Worm (Caenorhabditis elegans) whole organism, young adult: ENCODE data around the gene cpsf-4.

ENCODE experiments used
- C06A6.2 ChIP-seq: fragments of 200-800 bp; sonication (Bioruptor generic); conservative IDR thresholded peaks from 2 replicates; pipeline ENCODE4 v1.3.6; 2022; ENCODE audit warnings: missing genetic modification characterization, missing compliant biosample characterization
- D2030.7 ChIP-seq: fragments of 200-800 bp; sonication (Bioruptor generic); IDR thresholded peaks from 2 replicates; pipeline ENCODE4 v1.3.6; 2022; ENCODE audit warnings: missing genetic modification reagents, missing genetic modification characterization, missing compliant biosample characterization
- F10E7.11 ChIP-seq: sonication (generic microtip); optimal IDR thresholded peaks from 2 replicates; lab custom pipeline; 2017; ENCODE audit warnings: mild to moderate bottlenecking, missing genetic modification characterization, moderate library complexity, missing compliant biosample characterization
- F22D6.2 ChIP-seq: sonication (generic microtip); optimal IDR thresholded peaks from 2 replicates; lab custom pipeline; 2016; ENCODE audit warnings: mild to moderate bottlenecking, missing genetic modification characterization, missing compliant biosample characterization
- F55B11.4 ChIP-seq: sonication (generic microtip); optimal IDR thresholded peaks from 2 replicates; lab custom pipeline; 2016; ENCODE audit warnings: missing compliant biosample characterization, missing genetic modification characterization, borderline replicate concordance; ENCODE audit not compliant: insufficient read depth
- F57A8.1 ChIP-seq: fragments of 200-800 bp; sonication (Bioruptor generic); optimal IDR thresholded peaks from 2 replicates; lab custom pipeline; 2018; ENCODE audit warnings: mild to moderate bottlenecking, missing genetic modification characterization, moderate library complexity, missing compliant biosample characterization
- K11D2.4 ChIP-seq: fragments of 200-800 bp; sonication (Bioruptor generic); IDR thresholded peaks from 2 replicates; pipeline ENCODE4 v1.3.6; 2022; ENCODE audit warnings: missing genetic modification reagents, missing genetic modification characterization, missing compliant biosample characterization
- K12H6.12 ChIP-seq: fragments of 200-800 bp; sonication (Bioruptor generic); optimal IDR thresholded peaks from 2 replicates; lab custom pipeline; 2018; ENCODE audit warnings: mild to moderate bottlenecking, missing genetic modification characterization, missing compliant biosample characterization
- T26A5.8 ChIP-seq: sonication (generic microtip); optimal IDR thresholded peaks from 2 replicates; lab custom pipeline; 2016; ENCODE audit warnings: missing genetic modification characterization, missing compliant biosample characterization
- akir-1 ChIP-seq: fragments of 200-800 bp; sonication (Bioruptor generic); optimal IDR thresholded peaks from 2 replicates; lab custom pipeline; 2018; ENCODE audit warnings: mild to moderate bottlenecking, missing genetic modification characterization, moderate library complexity, missing compliant biosample characterization
- atf-7 ChIP-seq: sonication (generic microtip); optimal IDR thresholded peaks from 2 replicates; lab custom pipeline; 2017; ENCODE audit warnings: mild to moderate bottlenecking, missing genetic modification characterization, missing compliant biosample characterization
- attf-3 ChIP-seq: fragments of 200-800 bp; sonication (Bioruptor generic); conservative IDR thresholded peaks from 2 replicates; pipeline ENCODE4 v1.3.6; 2022; ENCODE audit warnings: missing genetic modification reagents, missing genetic modification characterization, missing compliant biosample characterization
- attf-5 ChIP-seq: fragments of 200-800 bp; sonication (Bioruptor generic); optimal IDR thresholded peaks from 2 replicates; lab custom pipeline; 2018; ENCODE audit warnings: mild to moderate bottlenecking, missing genetic modification characterization, missing compliant biosample characterization
- bed-1 ChIP-seq: fragments of 200-800 bp; sonication (Bioruptor generic); IDR thresholded peaks from 2 replicates; pipeline ENCODE4 v1.3.6; 2022; ENCODE audit warnings: missing genetic modification reagents, missing genetic modification characterization, missing compliant biosample characterization
- cebp-2 ChIP-seq: fragments of 200-800 bp; sonication (Bioruptor generic); IDR thresholded peaks from 2 replicates; pipeline ENCODE4 v1.3.6; 2022; ENCODE audit warnings: missing genetic modification characterization, missing compliant biosample characterization
- ceh-40 ChIP-seq: fragments of 200-800 bp; sonication (Bioruptor generic); IDR thresholded peaks from 2 replicates; pipeline ENCODE4 v1.3.6; 2022; ENCODE audit warnings: missing genetic modification characterization, missing compliant biosample characterization
- ceh-91 ChIP-seq: fragments of 200-800 bp; sonication (Bioruptor generic); IDR thresholded peaks from 2 replicates; pipeline ENCODE4 v1.3.6; 2022; ENCODE audit warnings: missing genetic modification reagents, missing genetic modification characterization, missing compliant biosample characterization
- dpff-1 ChIP-seq: sonication (generic microtip); optimal IDR thresholded peaks from 2 replicates; lab custom pipeline; 2017; ENCODE audit warnings: mild to moderate bottlenecking, missing genetic modification characterization, missing compliant biosample characterization
- dpl-1 ChIP-seq: fragments of 150-350 bp; optimal IDR thresholded peaks from 2 replicates; lab custom pipeline; 2014; ENCODE audit warnings: missing biosample characterization, missing genetic modification reagents, missing genetic modification characterization
- efl-1 ChIP-seq: fragments of 150-350 bp; optimal IDR thresholded peaks from 2 replicates; lab custom pipeline; 2014; ENCODE audit warnings: missing biosample characterization, missing genetic modification reagents, missing genetic modification characterization
- egl-44 ChIP-seq: fragments of 200-800 bp; sonication (Bioruptor generic); IDR thresholded peaks from 2 replicates; pipeline ENCODE4 v1.3.6; 2022; ENCODE audit warnings: missing genetic modification reagents, missing genetic modification characterization, missing compliant biosample characterization
- egrh-3 ChIP-seq: fragments of 200-800 bp; sonication (Bioruptor generic); IDR thresholded peaks from 2 replicates; pipeline ENCODE4 v1.3.6; 2022; ENCODE audit warnings: missing genetic modification reagents, missing genetic modification characterization, missing compliant biosample characterization
- ets-4 ChIP-seq: fragments of 200-800 bp; sonication (Bioruptor generic); optimal IDR thresholded peaks from 2 replicates; lab custom pipeline; 2018; ENCODE audit warnings: mild to moderate bottlenecking, missing genetic modification characterization, missing compliant biosample characterization
- hlh-26 ChIP-seq: fragments of 200-800 bp; sonication (Bioruptor generic); conservative IDR thresholded peaks from 2 replicates; pipeline ENCODE4 v1.3.6; 2022; ENCODE audit warnings: missing genetic modification reagents, missing genetic modification characterization, missing compliant biosample characterization
- hrde-1 ChIP-seq: sonication (generic microtip); optimal IDR thresholded peaks from 2 replicates; lab custom pipeline; 2016; ENCODE audit warnings: missing genetic modification characterization, mild to moderate bottlenecking, missing compliant biosample characterization, moderate library complexity, missing genotype, missing genetic modification reagents, borderline replicate concordance
- hsf-1 ChIP-seq: fragments of 200-800 bp; sonication (Bioruptor generic); IDR thresholded peaks from 2 replicates; pipeline ENCODE4 v1.3.6; 2022; ENCODE audit warnings: missing genetic modification reagents, missing genetic modification characterization, missing compliant biosample characterization
- lag-1 ChIP-seq: fragments of 200-800 bp; sonication (Bioruptor generic); IDR thresholded peaks from 2 replicates; pipeline ENCODE4 v1.3.6; 2022; ENCODE audit warnings: missing genetic modification reagents, missing genetic modification characterization, missing compliant biosample characterization
- let-526 ChIP-seq: fragments of 200-800 bp; sonication (Bioruptor generic); IDR thresholded peaks from 2 replicates; pipeline ENCODE4 v1.3.6; 2022; ENCODE audit warnings: missing genetic modification reagents, missing genetic modification characterization, missing compliant biosample characterization
- let-607 ChIP-seq, 2 experiments: fragments of 200-800 bp in 1 of 2; sonication (Bioruptor generic) in 1 of 2; sonication (generic microtip) in 1 of 2; optimal IDR thresholded peaks; 2 replicates each; lab custom pipeline; 2016 to 2018; ENCODE audit warnings: mild to moderate bottlenecking in 2 of 2, missing compliant biosample characterization in 2 of 2, missing genetic modification characterization in 2 of 2, moderate library complexity in 2 of 2, missing genotype in 1 of 2
- lin-26 ChIP-seq: fragments of 200-800 bp; sonication (Bioruptor generic); IDR thresholded peaks from 2 replicates; pipeline ENCODE4 v1.3.6; 2022; ENCODE audit warnings: missing genetic modification reagents, missing genetic modification characterization, missing compliant biosample characterization
- lin-54 ChIP-seq: fragments of 200-800 bp; sonication (Bioruptor generic); optimal IDR thresholded peaks from 2 replicates; lab custom pipeline; 2018; ENCODE audit warnings: mild to moderate bottlenecking, missing genetic modification characterization, missing compliant biosample characterization
- madf-10 ChIP-seq: sonication (generic microtip); optimal IDR thresholded peaks from 2 replicates; lab custom pipeline; 2016; ENCODE audit warnings: mild to moderate bottlenecking, missing genetic modification characterization, missing compliant biosample characterization
- madf-8 ChIP-seq: fragments of 200-800 bp; sonication (Bioruptor generic); conservative IDR thresholded peaks from 2 replicates; pipeline ENCODE4 v1.3.6; 2022; ENCODE audit warnings: missing genetic modification reagents, missing genetic modification characterization, missing compliant biosample characterization
- mel-28 ChIP-seq: sonication (generic microtip); optimal IDR thresholded peaks from 2 replicates; lab custom pipeline; 2016; ENCODE audit warnings: borderline replicate concordance, mild to moderate bottlenecking, missing genetic modification characterization, missing compliant biosample characterization
- nfya-1 ChIP-seq: sonication (generic microtip); optimal IDR thresholded peaks from 2 replicates; lab custom pipeline; 2017; ENCODE audit warnings: antibody characterized with exemption, missing compliant biosample characterization, missing genetic modification characterization, borderline replicate concordance; ENCODE audit not compliant: insufficient read depth
- nhr-27 ChIP-seq: fragments of 200-800 bp; sonication (Bioruptor generic); optimal IDR thresholded peaks from 2 replicates; lab custom pipeline; 2018; ENCODE audit warnings: mild to moderate bottlenecking, missing genetic modification characterization, moderate library complexity, missing compliant biosample characterization
- nhr-90 ChIP-seq: sonication (generic microtip); optimal IDR thresholded peaks from 2 replicates; lab custom pipeline; 2016; ENCODE audit warnings: missing genotype, mild to moderate bottlenecking, missing genetic modification characterization, missing compliant biosample characterization
- pha-4 ChIP-seq: fragments of 150-350 bp; sonication (generic microtip); optimal IDR thresholded peaks from 2 replicates; lab custom pipeline; 2014; ENCODE audit warnings: missing biosample characterization, missing genetic modification reagents, missing genetic modification characterization
- sea-2 ChIP-seq: fragments of 200-800 bp; sonication (Bioruptor generic); IDR thresholded peaks from 2 replicates; pipeline ENCODE4 v1.3.6; 2022; ENCODE audit warnings: missing genetic modification characterization, missing compliant biosample characterization
- snpc-1.1 ChIP-seq: sonication (generic microtip); optimal IDR thresholded peaks from 2 replicates; lab custom pipeline; 2017; ENCODE audit warnings: missing genetic modification characterization, mild to moderate bottlenecking, missing compliant biosample characterization, antibody characterized with exemption, moderate library complexity, missing genotype, missing genetic modification reagents; ENCODE audit not compliant: insufficient read depth
- snpc-1.3 ChIP-seq: sonication (generic microtip); optimal IDR thresholded peaks from 2 replicates; lab custom pipeline; 2017; ENCODE audit warnings: missing genetic modification characterization, mild to moderate bottlenecking, missing compliant biosample characterization, antibody characterized with exemption, moderate library complexity, missing genotype, missing genetic modification reagents; ENCODE audit not compliant: insufficient read depth
- snpc-4 ChIP-seq, 5 experiments: fragments of 150-350 bp in 1 of 5; sonication (generic microtip) in 4 of 5; optimal IDR thresholded peaks; 2 replicates each; lab custom pipeline; 2014 to 2018; ENCODE audit warnings: missing genetic modification characterization in 5 of 5, missing biosample characterization in 3 of 5, antibody characterized with exemption in 2 of 5, mild to moderate bottlenecking in 2 of 5, missing compliant biosample characterization in 2 of 5, missing genotype in 2 of 5, moderate library complexity in 2 of 5, missing genetic modification reagents in 1 of 5
- tbx-9 ChIP-seq: sonication (generic microtip); optimal IDR thresholded peaks from 2 replicates; lab custom pipeline; 2016; ENCODE audit warnings: borderline replicate concordance, missing genetic modification characterization, inconsistent platforms, missing compliant biosample characterization
- tlf-1 ChIP-seq: fragments of 200-800 bp; sonication (Bioruptor generic); optimal IDR thresholded peaks from 2 replicates; lab custom pipeline; 2018; ENCODE audit warnings: mild to moderate bottlenecking, missing genetic modification characterization, missing compliant biosample characterization
- ztf-26 ChIP-seq: sonication (generic microtip); optimal IDR thresholded peaks from 2 replicates; lab custom pipeline; 2017; ENCODE audit warnings: missing genetic modification characterization, missing compliant biosample characterization
- ztf-6 ChIP-seq: fragments of 200-800 bp; sonication (Bioruptor generic); IDR thresholded peaks from 2 replicates; pipeline ENCODE4 v1.3.6; 2022; ENCODE audit warnings: missing genetic modification reagents, missing genetic modification characterization, missing compliant biosample characterization

cpsf-4 gene

ce11 chrIV:12086498-12086897, 6.7 kb downstream of the cpsf-4 start:
- no peak for TF ChIP-seq bed-1 (GFP tag; lab: Robert Waterston, UW)
- peak; percentile 63 to 65 for TF ChIP-seq let-607 (tag; optimal IDR thresholded peaks at IDR 0.05; lab: Kevin White, UChicago)
- TF ChIP-seq pha-4 (tag; lab: Kevin White, UChicago): no peak
- TF ChIP-seq F10E7.11: peak; percentile 48
- TF ChIP-seq egrh-3: peak; percentile 59; the same call in 1 of the 2 replicates
- peak; percentile 81 for TF ChIP-seq attf-5 (GFP tag; lab: Kevin White, UChicago)
- TF ChIP-seq madf-8 (GFP tag; lab: Robert Waterston, UW): 0 out of 2 replicates have a peak, but pooled peaks have one; percentile 29
- TF ChIP-seq lin-26: peak; percentile 98
- TF ChIP-seq dpff-1 (tag; lab: Kevin White, UChicago): peak; percentile 26
- TF ChIP-seq madf-10 (tag; lab: Kevin White, UChicago): peak; percentile 80
- TF ChIP-seq ceh-91 (GFP tag; lab: Robert Waterston, UW): peak; percentile 51; the same call in 1 of the 2 replicates
- TF ChIP-seq egl-44: peak; percentile 81
- no peak for TF ChIP-seq mel-28 (tag; lab: Kevin White, UChicago)
- peak; percentile 71 for TF ChIP-seq hrde-1 (tag; lab: Kevin White, UChicago)
- peak; percentile 77 for TF ChIP-seq snpc-4 (GFP tag; optimal IDR thresholded peaks at IDR 0.05; lab: Kevin White, UChicago)
- TF ChIP-seq snpc-4 (tag; optimal IDR thresholded peaks at IDR 0.05; lab: Kevin White, UChicago): peak; percentile 60 to 81 (median 75)
- TF ChIP-seq snpc-1.1 (tag; lab: Kevin White, UChicago): no peak
- peak; percentile 66 for TF ChIP-seq K12H6.12 (tag; lab: Kevin White, UChicago)
- TF ChIP-seq lag-1 (GFP tag; lab: Robert Waterston, UW): no peak
- peak; percentile 66 for TF ChIP-seq ets-4 (GFP tag; lab: Kevin White, UChicago)
- peak; percentile 41 for TF ChIP-seq efl-1 (GFP tag; lab: Kevin White, UChicago)
- TF ChIP-seq akir-1 (GFP tag; lab: Kevin White, UChicago): no peak
- TF ChIP-seq K11D2.4 (GFP tag; lab: Robert Waterston, UW): peak; percentile 78
- no peak for TF ChIP-seq let-526
- peak; percentile 79 for TF ChIP-seq tlf-1 (GFP tag; lab: Kevin White, UChicago)
- peak; percentile 51; the same call in 1 of the 2 replicates for TF ChIP-seq hsf-1 (GFP tag; lab: Robert Waterston, UW)
- TF ChIP-seq F55B11.4 (tag; lab: Kevin White, UChicago): no peak
- TF ChIP-seq ztf-26 (tag; lab: Kevin White, UChicago): peak; percentile 75
- TF ChIP-seq attf-3 (GFP tag; lab: Robert Waterston, UW): peak; percentile 64
- peak; percentile 70; the same call in 1 of the 2 replicates for TF ChIP-seq ztf-6 (GFP tag; lab: Robert Waterston, UW)
- no peak for TF ChIP-seq nhr-27 (tag; lab: Kevin White, UChicago)
- peak; percentile 45 for TF ChIP-seq F57A8.1 (GFP tag; lab: Kevin White, UChicago)
- TF ChIP-seq cebp-2: peak; percentile 100
- TF ChIP-seq hlh-26: no peak
- peak; percentile 38 for TF ChIP-seq atf-7 (tag; lab: Kevin White, UChicago)
- TF ChIP-seq C06A6.2: peak; percentile 49; the same call in 1 of the 2 replicates
- TF ChIP-seq T26A5.8 (tag; lab: Kevin White, UChicago): peak; percentile 76
- peak; percentile 87 for TF ChIP-seq lin-54
- TF ChIP-seq ceh-40 (GFP tag; lab: Robert Waterston, UW): peak; percentile 30; the same call in 1 of the 2 replicates
- TF ChIP-seq D2030.7 (GFP tag; lab: Robert Waterston, UW): peak; percentile 85
- TF ChIP-seq nfya-1 (tag; lab: Kevin White, UChicago): no peak
- TF ChIP-seq F22D6.2 (tag; lab: Kevin White, UChicago): peak; percentile 29
- TF ChIP-seq dpl-1 (GFP tag; lab: Kevin White, UChicago): peak; percentile 24
- TF ChIP-seq snpc-1.3 (tag; lab: Kevin White, UChicago): peak; percentile 87
- TF ChIP-seq sea-2 (GFP tag; lab: Robert Waterston, UW): no peak
- peak; percentile 72 for TF ChIP-seq tbx-9 (tag; lab: Kevin White, UChicago)
- TF ChIP-seq nhr-90: peak; percentile 94
